Fruit fly (Drosophila melanogaster) S2 (cell line): ENCODE data around the gene CG31161.

Source experiments
- CG8478 ChIP-seq: fragments of >200 bp; optimal IDR thresholded peaks from 2 replicates; lab custom pipeline; 2018
- CTCF ChIP-seq, 2 experiments: fragments of >200 bp; optimal IDR thresholded peaks; 2 replicates each; lab custom pipeline; 2018

- TF ChIP-seq CTCF (optimal IDR thresholded peaks at IDR 0.05; lab: Kevin White, UChicago) (no peak), CG8478 (lab: Kevin White, UChicago) (no peak)
These were observed 28.8 kb upstream of the CG31161 start, which contains the start of gene Efa6 for dm6 chr3R:22587419-22587963.
